Worm (Caenorhabditis elegans) whole organism, young adult: Measurements from ENCODE around the gene W09G10.9.

Source experiments
- D2030.7 ChIP-seq: fragments of 200-800 bp; sonication (Bioruptor generic); IDR thresholded peaks from 2 replicates; pipeline ENCODE4 v1.3.6; 2022; ENCODE audit warnings: missing genetic modification reagents, missing genetic modification characterization, missing compliant biosample characterization
- F22D6.2 ChIP-seq: sonication (generic microtip); optimal IDR thresholded peaks from 2 replicates; lab custom pipeline; 2016; ENCODE audit warnings: mild to moderate bottlenecking, missing genetic modification characterization, missing compliant biosample characterization
- F49E8.2 ChIP-seq: sonication (generic microtip); optimal IDR thresholded peaks from 3 replicates; lab custom pipeline; 2017; ENCODE audit warnings: missing genetic modification characterization, mild to moderate bottlenecking, missing compliant biosample characterization, antibody characterized with exemption, moderate library complexity; ENCODE audit not compliant: insufficient read depth
- F57C9.4 ChIP-seq: sonication (generic microtip); optimal IDR thresholded peaks from 2 replicates; lab custom pipeline; 2017; ENCODE audit warnings: mild to moderate bottlenecking, missing genetic modification characterization, missing compliant biosample characterization
- K12H6.12 ChIP-seq: fragments of 200-800 bp; sonication (Bioruptor generic); optimal IDR thresholded peaks from 2 replicates; lab custom pipeline; 2018; ENCODE audit warnings: mild to moderate bottlenecking, missing genetic modification characterization, missing compliant biosample characterization
- Y53G8AR.9 ChIP-seq: fragments of 200-800 bp; sonication (Bioruptor generic); conservative IDR thresholded peaks from 2 replicates; pipeline ENCODE4 v1.3.6; 2022; ENCODE audit warnings: missing genetic modification reagents, missing genetic modification characterization, missing compliant biosample characterization
- Y95B8A.8 ChIP-seq: fragments of 200-800 bp; sonication (Bioruptor generic); IDR thresholded peaks from 2 replicates; pipeline ENCODE4 v1.3.6; 2022; ENCODE audit warnings: missing genetic modification reagents, missing genetic modification characterization, missing compliant biosample characterization
- ZK185.1 ChIP-seq: sonication (generic microtip); optimal IDR thresholded peaks from 2 replicates; lab custom pipeline; 2016; ENCODE audit warnings: mild to moderate bottlenecking, missing genetic modification characterization, missing compliant biosample characterization; ENCODE audit not compliant: poor library complexity, severe bottlenecking
- akir-1 ChIP-seq: fragments of 200-800 bp; sonication (Bioruptor generic); optimal IDR thresholded peaks from 2 replicates; lab custom pipeline; 2018; ENCODE audit warnings: mild to moderate bottlenecking, missing genetic modification characterization, moderate library complexity, missing compliant biosample characterization
- aptf-2 ChIP-seq: fragments of 200-800 bp; sonication (Bioruptor generic); conservative IDR thresholded peaks from 2 replicates; pipeline ENCODE4 v1.3.6; 2022; ENCODE audit warnings: missing genetic modification reagents, missing genetic modification characterization, missing compliant biosample characterization
- atf-7 ChIP-seq: sonication (generic microtip); optimal IDR thresholded peaks from 2 replicates; lab custom pipeline; 2017; ENCODE audit warnings: mild to moderate bottlenecking, missing genetic modification characterization, missing compliant biosample characterization
- attf-3 ChIP-seq: fragments of 200-800 bp; sonication (Bioruptor generic); conservative IDR thresholded peaks from 2 replicates; pipeline ENCODE4 v1.3.6; 2022; ENCODE audit warnings: missing genetic modification reagents, missing genetic modification characterization, missing compliant biosample characterization
- attf-6 ChIP-seq: fragments of 200-800 bp; sonication (Bioruptor generic); IDR thresholded peaks from 2 replicates; pipeline ENCODE4 v1.3.6; 2022; ENCODE audit warnings: missing genetic modification reagents, missing genetic modification characterization, missing compliant biosample characterization
- ccch-3 ChIP-seq: fragments of 200-800 bp; sonication (Bioruptor generic); optimal IDR thresholded peaks from 2 replicates; lab custom pipeline; 2018; ENCODE audit warnings: mild to moderate bottlenecking, missing genetic modification characterization, missing compliant biosample characterization
- ceh-27 ChIP-seq: fragments of 200-800 bp; sonication (Bioruptor generic); optimal IDR thresholded peaks from 2 replicates; lab custom pipeline; 2018; ENCODE audit warnings: mild to moderate bottlenecking, missing genetic modification characterization, moderate library complexity, missing compliant biosample characterization
- ceh-40 ChIP-seq: fragments of 200-800 bp; sonication (Bioruptor generic); IDR thresholded peaks from 2 replicates; pipeline ENCODE4 v1.3.6; 2022; ENCODE audit warnings: missing genetic modification characterization, missing compliant biosample characterization
- ceh-79 ChIP-seq: sonication (generic microtip); optimal IDR thresholded peaks from 2 replicates; lab custom pipeline; 2017; ENCODE audit warnings: mild to moderate bottlenecking, missing genetic modification characterization, missing compliant biosample characterization
- ceh-91 ChIP-seq: fragments of 200-800 bp; sonication (Bioruptor generic); IDR thresholded peaks from 2 replicates; pipeline ENCODE4 v1.3.6; 2022; ENCODE audit warnings: missing genetic modification reagents, missing genetic modification characterization, missing compliant biosample characterization
- die-1 ChIP-seq: sonication (generic microtip); optimal IDR thresholded peaks from 2 replicates; lab custom pipeline; 2016; ENCODE audit warnings: missing genotype, mild to moderate bottlenecking, missing genetic modification characterization, missing compliant biosample characterization
- dpff-1 ChIP-seq: sonication (generic microtip); optimal IDR thresholded peaks from 2 replicates; lab custom pipeline; 2017; ENCODE audit warnings: mild to moderate bottlenecking, missing genetic modification characterization, missing compliant biosample characterization
- efl-1 ChIP-seq: fragments of 150-350 bp; optimal IDR thresholded peaks from 2 replicates; lab custom pipeline; 2014; ENCODE audit warnings: missing biosample characterization, missing genetic modification reagents, missing genetic modification characterization
- ets-4 ChIP-seq: fragments of 200-800 bp; sonication (Bioruptor generic); optimal IDR thresholded peaks from 2 replicates; lab custom pipeline; 2018; ENCODE audit warnings: mild to moderate bottlenecking, missing genetic modification characterization, missing compliant biosample characterization
- hlh-12 ChIP-seq: sonication (generic microtip); optimal IDR thresholded peaks from 2 replicates; lab custom pipeline; 2016; ENCODE audit warnings: missing genetic modification characterization, missing compliant biosample characterization
- hmg-1.2 ChIP-seq: fragments of 200-800 bp; sonication (Bioruptor generic); IDR thresholded peaks from 2 replicates; pipeline ENCODE4 v1.3.6; 2022; ENCODE audit warnings: missing genetic modification reagents, missing genetic modification characterization, missing compliant biosample characterization
- let-607 ChIP-seq, 2 experiments: fragments of 200-800 bp in 1 of 2; sonication (Bioruptor generic) in 1 of 2; sonication (generic microtip) in 1 of 2; optimal IDR thresholded peaks; 2 replicates each; lab custom pipeline; 2016 to 2018; ENCODE audit warnings: mild to moderate bottlenecking in 2 of 2, missing compliant biosample characterization in 2 of 2, missing genetic modification characterization in 2 of 2, moderate library complexity in 2 of 2, missing genotype in 1 of 2
- lin-26 ChIP-seq: fragments of 200-800 bp; sonication (Bioruptor generic); IDR thresholded peaks from 2 replicates; pipeline ENCODE4 v1.3.6; 2022; ENCODE audit warnings: missing genetic modification reagents, missing genetic modification characterization, missing compliant biosample characterization
- lin-35 ChIP-seq, 3 experiments: fragments of 150-350 bp in 2 of 3; sonication (generic microtip) in 1 of 3; optimal IDR thresholded peaks; 2 replicates each; lab custom pipeline; 2014 to 2018; ENCODE audit warnings: missing biosample characterization in 3 of 3, missing genetic modification characterization in 3 of 3, missing genetic modification reagents in 3 of 3
- lin-40 ChIP-seq: sonication (generic microtip); optimal IDR thresholded peaks from 2 replicates; lab custom pipeline; 2016; ENCODE audit warnings: missing genetic modification characterization, mild to moderate bottlenecking, missing compliant biosample characterization, missing genotype, missing genetic modification reagents
- lin-54 ChIP-seq: fragments of 200-800 bp; sonication (Bioruptor generic); optimal IDR thresholded peaks from 2 replicates; lab custom pipeline; 2018; ENCODE audit warnings: mild to moderate bottlenecking, missing genetic modification characterization, missing compliant biosample characterization
- lir-1 ChIP-seq: fragments of 200-800 bp; sonication (Bioruptor generic); conservative IDR thresholded peaks from 2 replicates; pipeline ENCODE4 v1.3.6; 2022; ENCODE audit warnings: missing genetic modification reagents, missing genetic modification characterization, missing compliant biosample characterization
- madf-8 ChIP-seq: fragments of 200-800 bp; sonication (Bioruptor generic); conservative IDR thresholded peaks from 2 replicates; pipeline ENCODE4 v1.3.6; 2022; ENCODE audit warnings: missing genetic modification reagents, missing genetic modification characterization, missing compliant biosample characterization
- mcd-1 ChIP-seq: fragments of 200-800 bp; sonication (Bioruptor generic); IDR thresholded peaks from 2 replicates; pipeline ENCODE4 v1.3.6; 2022; ENCODE audit warnings: missing genetic modification reagents, missing genetic modification characterization, missing compliant biosample characterization
- nfya-1 ChIP-seq: sonication (generic microtip); optimal IDR thresholded peaks from 2 replicates; lab custom pipeline; 2017; ENCODE audit warnings: antibody characterized with exemption, missing compliant biosample characterization, missing genetic modification characterization, borderline replicate concordance; ENCODE audit not compliant: insufficient read depth
- nfyb-1 ChIP-seq: fragments of 200-800 bp; sonication (Bioruptor generic); IDR thresholded peaks from 2 replicates; pipeline ENCODE4 v1.3.6; 2022; ENCODE audit warnings: missing genetic modification reagents, missing genetic modification characterization, missing compliant biosample characterization
- nhr-80 ChIP-seq: sonication (generic microtip); optimal IDR thresholded peaks from 2 replicates; lab custom pipeline; 2016; ENCODE audit warnings: missing genetic modification characterization, missing compliant biosample characterization
- rcor-1 ChIP-seq: fragments of 200-800 bp; sonication (Bioruptor generic); IDR thresholded peaks from 2 replicates; pipeline ENCODE4 v1.3.6; 2022; ENCODE audit warnings: missing genetic modification reagents, missing genetic modification characterization, missing compliant biosample characterization
- sdz-38 ChIP-seq: sonication (generic microtip); optimal IDR thresholded peaks from 2 replicates; lab custom pipeline; 2016; ENCODE audit warnings: missing genotype, missing genetic modification characterization, missing compliant biosample characterization
- sea-2 ChIP-seq: fragments of 200-800 bp; sonication (Bioruptor generic); IDR thresholded peaks from 2 replicates; pipeline ENCODE4 v1.3.6; 2022; ENCODE audit warnings: missing genetic modification characterization, missing compliant biosample characterization
- snpc-1.3 ChIP-seq: sonication (generic microtip); optimal IDR thresholded peaks from 2 replicates; lab custom pipeline; 2017; ENCODE audit warnings: missing genetic modification characterization, mild to moderate bottlenecking, missing compliant biosample characterization, antibody characterized with exemption, moderate library complexity, missing genotype, missing genetic modification reagents; ENCODE audit not compliant: insufficient read depth
- somi-1 ChIP-seq: fragments of 200-800 bp; sonication (Bioruptor generic); optimal IDR thresholded peaks from 2 replicates; lab custom pipeline; 2018; ENCODE audit warnings: mild to moderate bottlenecking, missing genetic modification characterization, missing compliant biosample characterization
- tbp1 ChIP-seq: fragments of 200-800 bp; sonication (Bioruptor generic); optimal IDR thresholded peaks from 2 replicates; lab custom pipeline; 2018; ENCODE audit warnings: mild to moderate bottlenecking, missing genetic modification characterization, missing compliant biosample characterization
- ztf-22 ChIP-seq: fragments of 200-800 bp; sonication (Bioruptor generic); optimal IDR thresholded peaks from 2 replicates; lab custom pipeline; 2018; ENCODE audit warnings: mild to moderate bottlenecking, missing genetic modification characterization, moderate library complexity, missing compliant biosample characterization
- ztf-6 ChIP-seq: fragments of 200-800 bp; sonication (Bioruptor generic); IDR thresholded peaks from 2 replicates; pipeline ENCODE4 v1.3.6; 2022; ENCODE audit warnings: missing genetic modification reagents, missing genetic modification characterization, missing compliant biosample characterization

The W09G10.9 gene

ce11 chrII:3500373-3500772 is 21.2 kb upstream of the W09G10.9 start (continued):
- no peak for TF ChIP-seq tbp1 (GFP tag; lab: Kevin White, UChicago)
- TF ChIP-seq ccch-3: no peak
- TF ChIP-seq nfyb-1 (GFP tag; lab: Robert Waterston, UW): 0 out of 2 replicates have a peak, but pooled peaks have one; percentile 26
- TF ChIP-seq mcd-1 (GFP tag; lab: Robert Waterston, UW): 0 out of 2 replicates have a peak, but pooled peaks have one; percentile 14
- TF ChIP-seq ztf-22: no peak
- no peak for TF ChIP-seq ceh-79 (tag; lab: Kevin White, UChicago)
- TF ChIP-seq somi-1 (GFP tag; lab: Kevin White, UChicago): no peak
- no peak for TF ChIP-seq nfya-1 (tag; lab: Kevin White, UChicago)
- TF ChIP-seq D2030.7: no peak
- no peak for TF ChIP-seq hmg-1.2 (GFP tag; lab: Robert Waterston, UW)
- TF ChIP-seq, all 124 proteins: peak for 5

- TF ChIP-seq snpc-1.3: no peak
- TF ChIP-seq attf-6 (GFP tag; lab: Robert Waterston, UW): 0 out of 2 replicates have a peak, but pooled peaks have one; percentile 9
These were observed 19.6 kb upstream of the W09G10.9 start for ce11 chrII:3502011-3502410.

- TF ChIP-seq akir-1 (no peak), Y53G8AR.9 (GFP tag; lab: Robert Waterston, UW) (peak; percentile 65; the same call in 1 of the 2 replicates), ztf-6 (GFP tag; lab: Robert Waterston, UW) (no peak), atf-7 (no peak), ceh-27 (peak; percentile 72), nfya-1 (tag; lab: Kevin White, UChicago) (no peak), madf-8 (GFP tag; lab: Robert Waterston, UW) (peak; percentile 28; the same call in 1 of the 2 replicates), aptf-2 (0 out of 2 replicates have a peak, but pooled peaks have one; percentile 22), nhr-80 (tag; lab: Kevin White, UChicago) (peak; percentile 21), lin-40 (tag; lab: Kevin White, UChicago) (peak; percentile 48), let-607 (tag; optimal IDR thresholded peaks at IDR 0.05; lab: Kevin White, UChicago) (peak in 1 of 2 experiments; percentile 52), K12H6.12 (tag; lab: Kevin White, UChicago) (peak; percentile 44), lin-35 (GFP tag; optimal IDR thresholded peaks at IDR 0.05; lab: Kevin White, UChicago) (peak in 2 of 3 experiments; percentile 21 to 67), hlh-12 (tag; lab: Kevin White, UChicago) (no peak), sdz-38 (no peak), ets-4 (GFP tag; lab: Kevin White, UChicago) (no peak), efl-1 (GFP tag; lab: Kevin White, UChicago) (peak; percentile 27), rcor-1 (GFP tag; lab: Robert Waterston, UW) (peak; percentile 67), ZK185.1 (tag; lab: Kevin White, UChicago) (no peak), lin-26 (no peak), die-1 (tag; lab: Kevin White, UChicago) (no peak), lin-54 (peak; percentile 62), ceh-91 (GFP tag; lab: Robert Waterston, UW) (peak; percentile 55), F49E8.2 (tag; lab: Kevin White, UChicago) (no peak), lir-1 (GFP tag; lab: Robert Waterston, UW) (peak; percentile 68; the same call in 1 of the 2 replicates), dpff-1 (tag; lab: Kevin White, UChicago) (no peak), sea-2 (GFP tag; lab: Robert Waterston, UW) (no peak), Y95B8A.8 (GFP tag; lab: Robert Waterston, UW) (no peak), attf-3 (GFP tag; lab: Robert Waterston, UW) (peak; percentile 69), F22D6.2 (tag; lab: Kevin White, UChicago) (peak; percentile 26), F57C9.4 (no peak), ceh-40 (GFP tag; lab: Robert Waterston, UW) (no peak)
These were observed 18.9 kb upstream of the W09G10.9 start, which contains the start of the genes col-71 and Y49F6B.2 for ce11 chrII:3502520-3503323. Gene col-71, minus strand, starts transcription at chrII:3502570. Gene Y49F6B.2, plus strand, starts transcription at chrII:3502968.
